Worm (Caenorhabditis elegans) whole organism, L2 larva: ENCODE results near the gene srw-112.

Experiments
- C34F6.9 ChIP-seq: fragments of 150-350 bp; optimal IDR thresholded peaks from 2 replicates; lab custom pipeline; 2014; ENCODE audit warnings: missing biosample characterization, missing genetic modification characterization
- R02D3.7 ChIP-seq: fragments of 150-350 bp; optimal IDR thresholded peaks from 2 replicates; lab custom pipeline; 2014; ENCODE audit warnings: missing biosample characterization, missing genetic modification characterization
- ZK546.5 ChIP-seq: sonication (generic microtip); optimal IDR thresholded peaks from 2 replicates; lab custom pipeline; 2017; ENCODE audit warnings: missing biosample characterization, missing genetic modification characterization
- alr-1 ChIP-seq: fragments of 150-350 bp; optimal IDR thresholded peaks from 2 replicates; lab custom pipeline; 2014; ENCODE audit warnings: missing biosample characterization, missing genetic modification characterization
- aly-2 ChIP-seq: fragments of 150-350 bp; optimal IDR thresholded peaks from 2 replicates; lab custom pipeline; 2014; ENCODE audit warnings: missing biosample characterization, missing genetic modification characterization
- ama-1 ChIP-seq: fragments of 150-350 bp; optimal IDR thresholded peaks from 2 replicates; lab custom pipeline; 2018; ENCODE audit warnings: inconsistent platforms
- blmp-1 ChIP-seq: sonication (generic microtip); optimal IDR thresholded peaks from 2 replicates; lab custom pipeline; 2017; ENCODE audit warnings: missing genetic modification characterization, mild to moderate bottlenecking, missing compliant biosample characterization, antibody characterized with exemption, moderate library complexity; ENCODE audit not compliant: insufficient read depth
- ceh-16 ChIP-seq: fragments of 150-350 bp; optimal IDR thresholded peaks from 2 replicates; lab custom pipeline; 2014; ENCODE audit warnings: missing biosample characterization, missing genetic modification characterization
- ceh-82 ChIP-seq: fragments of 150-350 bp; optimal IDR thresholded peaks from 2 replicates; lab custom pipeline; 2014; ENCODE audit warnings: missing biosample characterization, missing genetic modification characterization
- crh-2 ChIP-seq: sonication (generic microtip); optimal IDR thresholded peaks from 2 replicates; lab custom pipeline; 2017; ENCODE audit warnings: missing biosample characterization, missing genetic modification characterization
- dmd-4 ChIP-seq: sonication (generic microtip); optimal IDR thresholded peaks from 2 replicates; lab custom pipeline; 2017; ENCODE audit warnings: missing biosample characterization, missing genetic modification characterization
- egl-27 ChIP-seq: sonication (generic microtip); optimal IDR thresholded peaks from 3 replicates; lab custom pipeline; 2017; ENCODE audit warnings: missing biosample characterization, missing genetic modification reagents, missing genetic modification characterization
- elt-1 ChIP-seq: fragments of 150-350 bp; optimal IDR thresholded peaks from 2 replicates; lab custom pipeline; 2014; ENCODE audit warnings: missing biosample characterization, missing genetic modification characterization
- elt-3 ChIP-seq: sonication (generic microtip); optimal IDR thresholded peaks from 2 replicates; lab custom pipeline; 2017; ENCODE audit warnings: missing biosample characterization, missing genetic modification characterization
- fos-1 ChIP-seq: fragments of 150-350 bp; optimal IDR thresholded peaks from 2 replicates; lab custom pipeline; 2014; ENCODE audit warnings: missing biosample characterization, missing genetic modification characterization
- gmeb-1 ChIP-seq: fragments of 150-350 bp; optimal IDR thresholded peaks from 2 replicates; lab custom pipeline; 2014; ENCODE audit warnings: missing biosample characterization, missing genetic modification characterization
- lin-11 ChIP-seq: fragments of 150-350 bp; sonication (generic microtip); optimal IDR thresholded peaks from 2 replicates; lab custom pipeline; 2014; ENCODE audit warnings: missing biosample characterization, missing genetic modification characterization, inconsistent platforms, mixed read lengths
- lin-13 ChIP-seq: fragments of 150-350 bp; optimal IDR thresholded peaks from 2 replicates; lab custom pipeline; 2014; ENCODE audit warnings: missing biosample characterization, missing genetic modification reagents, missing genetic modification characterization
- lin-39 ChIP-seq: fragments of 150-350 bp; optimal IDR thresholded peaks from 2 replicates; lab custom pipeline; 2014; ENCODE audit warnings: missing biosample characterization, missing genetic modification reagents, missing genetic modification characterization
- lsy-2 ChIP-seq, 2 experiments: fragments of 150-350 bp in 1 of 2; sonication (generic microtip) in 1 of 2; optimal IDR thresholded peaks; 2 replicates each; lab custom pipeline; 2014 to 2017; ENCODE audit warnings: missing biosample characterization in 2 of 2, missing genetic modification characterization in 2 of 2
- mab-5 ChIP-seq: fragments of 150-350 bp; optimal IDR thresholded peaks from 2 replicates; lab custom pipeline; 2014; ENCODE audit warnings: missing biosample characterization, missing genetic modification characterization
- mbf-1 ChIP-seq: sonication (generic microtip); optimal IDR thresholded peaks from 2 replicates; lab custom pipeline; 2017; ENCODE audit warnings: missing biosample characterization, missing genetic modification characterization
- mdl-1 ChIP-seq, 2 experiments: fragments of 150-350 bp in 1 of 2; sonication (generic microtip) in 1 of 2; optimal IDR thresholded peaks; 2 replicates each; lab custom pipeline; 2017; ENCODE audit warnings: missing biosample characterization in 2 of 2, missing genetic modification characterization in 2 of 2
- nhr-10 ChIP-seq: sonication (generic microtip); optimal IDR thresholded peaks from 2 replicates; lab custom pipeline; 2017; ENCODE audit warnings: missing biosample characterization, missing genetic modification characterization
- nhr-11 ChIP-seq: fragments of 150-350 bp; optimal IDR thresholded peaks from 2 replicates; lab custom pipeline; 2014; ENCODE audit warnings: missing biosample characterization, missing genetic modification characterization
- nhr-12 ChIP-seq: fragments of 150-350 bp; optimal IDR thresholded peaks from 2 replicates; lab custom pipeline; 2014; ENCODE audit warnings: missing biosample characterization, missing genetic modification characterization
- nhr-129 ChIP-seq: fragments of 150-350 bp; optimal IDR thresholded peaks from 2 replicates; lab custom pipeline; 2014; ENCODE audit warnings: missing biosample characterization, missing genetic modification characterization
- nhr-21 ChIP-seq: fragments of 150-350 bp; optimal IDR thresholded peaks from 2 replicates; lab custom pipeline; 2014; ENCODE audit warnings: missing biosample characterization, missing genetic modification characterization
- nhr-23 ChIP-seq: fragments of 150-350 bp; optimal IDR thresholded peaks from 2 replicates; lab custom pipeline; 2014; ENCODE audit warnings: missing biosample characterization, missing genetic modification reagents, missing genetic modification characterization
- nhr-237 ChIP-seq: fragments of 150-350 bp; optimal IDR thresholded peaks from 2 replicates; lab custom pipeline; 2014; ENCODE audit warnings: missing biosample characterization, missing genetic modification characterization
- nhr-6 ChIP-seq: fragments of 150-350 bp; optimal IDR thresholded peaks from 2 replicates; lab custom pipeline; 2014; ENCODE audit warnings: missing biosample characterization, missing genetic modification characterization
- nhr-77 ChIP-seq: fragments of 150-350 bp; optimal IDR thresholded peaks from 2 replicates; lab custom pipeline; 2014; ENCODE audit warnings: missing biosample characterization, missing genetic modification characterization
- skn-1 ChIP-seq: sonication (generic microtip); optimal IDR thresholded peaks from 2 replicates; lab custom pipeline; 2017; ENCODE audit warnings: missing biosample characterization, missing genetic modification characterization
- sma-3 ChIP-seq: sonication (generic microtip); optimal IDR thresholded peaks from 2 replicates; lab custom pipeline; 2016; ENCODE audit warnings: missing genetic modification reagents, missing genetic modification characterization, missing compliant biosample characterization
- snpc-4 ChIP-seq: fragments of 150-350 bp; optimal IDR thresholded peaks from 2 replicates; lab custom pipeline; 2014; ENCODE audit warnings: missing biosample characterization, missing genetic modification characterization
- unc-39 ChIP-seq: fragments of 150-350 bp; optimal IDR thresholded peaks from 2 replicates; lab custom pipeline; 2014; ENCODE audit warnings: missing biosample characterization, missing genetic modification characterization
- unc-62 ChIP-seq: fragments of 150-350 bp; optimal IDR thresholded peaks from 2 replicates; lab custom pipeline; 2014; ENCODE audit warnings: missing biosample characterization, missing genetic modification reagents, missing genetic modification characterization
- ztf-4 ChIP-seq: fragments of 150-350 bp; optimal IDR thresholded peaks from 2 replicates; lab custom pipeline; 2014; ENCODE audit warnings: missing biosample characterization, missing genetic modification characterization

The srw-112 gene

ce11 chrV:3040930-3041329 lies 35.1 kb upstream of the srw-112 start:
- no peak for TF ChIP-seq R02D3.7 (tag; lab: Kevin White, UChicago)
- no peak for TF ChIP-seq ama-1 (lab: Kevin White, UChicago)
- no peak for TF ChIP-seq blmp-1 (tag; lab: Kevin White, UChicago)
- TF ChIP-seq ZK546.5 (tag; lab: Kevin White, UChicago) = no peak
- TF ChIP-seq lsy-2 (tag; optimal IDR thresholded peaks at IDR 0.05; lab: Kevin White, UChicago) = no peak
- no peak for TF ChIP-seq nhr-12 (tag; lab: Kevin White, UChicago)
- no peak for TF ChIP-seq alr-1 (tag; lab: Kevin White, UChicago)
- TF ChIP-seq lin-13 (GFP tag; lab: Kevin White, UChicago) = no peak
- TF ChIP-seq ztf-4 (tag; lab: Kevin White, UChicago) = no peak
- no peak for TF ChIP-seq ceh-82 (tag; lab: Kevin White, UChicago)
- TF ChIP-seq nhr-21 (tag; lab: Kevin White, UChicago) = no peak
- TF ChIP-seq sma-3 (GFP tag; lab: Kevin White, UChicago) = no peak
- TF ChIP-seq nhr-10 (tag; lab: Kevin White, UChicago) = no peak
- TF ChIP-seq lin-39 = no peak
- TF ChIP-seq ceh-16 (tag; lab: Kevin White, UChicago) = no peak
- no peak for TF ChIP-seq mab-5 (tag; lab: Kevin White, UChicago)
- no peak for TF ChIP-seq nhr-11 (tag; lab: Kevin White, UChicago)
- TF ChIP-seq nhr-237 (tag; lab: Kevin White, UChicago) = no peak
- TF ChIP-seq elt-3 (tag; lab: Kevin White, UChicago) = no peak
- TF ChIP-seq elt-1 (tag; lab: Kevin White, UChicago) = no peak

- TF ChIP-seq blmp-1 (tag; lab: Kevin White, UChicago) = no peak
- no peak for TF ChIP-seq nhr-23 (tag; lab: Kevin White, UChicago)
- no peak for TF ChIP-seq snpc-4 (tag; lab: Kevin White, UChicago)
- TF ChIP-seq, all 48 proteins: peak for 0
Measured at ce11 chrV:3039282-3039681, 33.4 kb upstream of the srw-112 start, which contains the start of gene chpf-2. TSS of gene chpf-2 (minus strand) at chrV:3039382.

- TF ChIP-seq elt-3 (tag; lab: Kevin White, UChicago) = no peak
- TF ChIP-seq C34F6.9 (tag; lab: Kevin White, UChicago) = no peak
- no peak for TF ChIP-seq unc-62 (GFP tag; lab: Kevin White, UChicago)
- no peak for TF ChIP-seq nhr-21 (tag; lab: Kevin White, UChicago)
- no peak for TF ChIP-seq ztf-4 (tag; lab: Kevin White, UChicago)
- no peak for TF ChIP-seq mdl-1 (tag; optimal IDR thresholded peaks at IDR 0.05; lab: Kevin White, UChicago)
- no peak for TF ChIP-seq R02D3.7 (tag; lab: Kevin White, UChicago)
- TF ChIP-seq, all 48 proteins: peak for 0
Measured at ce11 chrV:3038058-3038457, 32.2 kb upstream of the srw-112 start.

- TF ChIP-seq mbf-1 (tag; lab: Kevin White, UChicago) (no peak), nhr-77 (tag; lab: Kevin White, UChicago) (no peak), nhr-11 (tag; lab: Kevin White, UChicago) (no peak), fos-1 (tag; lab: Kevin White, UChicago) (no peak), skn-1 (tag; lab: Kevin White, UChicago) (no peak), nhr-6 (tag; lab: Kevin White, UChicago) (no peak), nhr-129 (tag; lab: Kevin White, UChicago) (no peak), lin-11 (tag; lab: Kevin White, UChicago) (no peak), crh-2 (tag; lab: Kevin White, UChicago) (no peak), lsy-2 (tag; optimal IDR thresholded peaks at IDR 0.05; lab: Kevin White, UChicago) (no peak), dmd-4 (tag; lab: Kevin White, UChicago) (no peak), alr-1 (tag; lab: Kevin White, UChicago) (no peak), mab-5 (tag; lab: Kevin White, UChicago) (no peak), R02D3.7 (tag; lab: Kevin White, UChicago) (no peak), gmeb-1 (tag; lab: Kevin White, UChicago) (no peak), aly-2 (tag; lab: Kevin White, UChicago) (no peak), unc-39 (tag; lab: Kevin White, UChicago) (no peak), elt-3 (tag; lab: Kevin White, UChicago) (no peak), egl-27 (tag; lab: Kevin White, UChicago) (no peak), blmp-1 (tag; lab: Kevin White, UChicago) (no peak)
Measured at ce11 chrV:3034236-3034635, 28.4 kb upstream of the srw-112 start, which contains the start of gene srw-8. TSS of gene srw-8 (minus strand) at chrV:3034336.
